Worm (Caenorhabditis elegans): ENCODE results near the gene W02H3.1.

W02H3.1 gene

ce11 chrX:11123998-11124397 is 18.7 kb upstream of the W02H3.1 start:
- TF ChIP-seq madf-6 (GFP tag; IDR thresholded peaks at IDR 0.05): no peak
- TF ChIP-seq hlh-12 (tag; optimal IDR thresholded peaks at IDR 0.05): no peak
- TF ChIP-seq nhr-90 (tag; optimal IDR thresholded peaks at IDR 0.05): no peak
- no peak for TF ChIP-seq ceh-27 (GFP tag; optimal IDR thresholded peaks at IDR 0.05)
- no peak for TF ChIP-seq atf-7 (tag; optimal IDR thresholded peaks at IDR 0.05)
- no peak for TF ChIP-seq F37B4.10 (GFP tag; IDR thresholded peaks at IDR 0.05)
- no peak for TF ChIP-seq gei-17 (GFP tag; optimal IDR thresholded peaks at IDR 0.05)

ce11 chrX:11122412-11122811 is 17.2 kb upstream of the W02H3.1 start:
- TF ChIP-seq ZK185.1 (tag; optimal IDR thresholded peaks at IDR 0.05; ENCODE audit: poor library complexity, severe bottlenecking) (no peak), B0261.1 (tag; optimal IDR thresholded peaks at IDR 0.05) (no peak), nfyb-1 (GFP tag; IDR thresholded peaks at IDR 0.05) (no peak), akir-1 (GFP tag; optimal IDR thresholded peaks at IDR 0.05) (no peak), mes-4 (tag; optimal IDR thresholded peaks at IDR 0.05) (no peak), sdz-38 (tag; optimal IDR thresholded peaks at IDR 0.05) (no peak), Y95B8A.8 (GFP tag; IDR thresholded peaks at IDR 0.05) (no peak), hsf-1 (GFP tag; IDR thresholded peaks at IDR 0.05) (no peak), dpl-1 (GFP tag; optimal IDR thresholded peaks at IDR 0.05) (no peak), hlh-26 (GFP tag; conservative IDR thresholded peaks at IDR 0.05) (no peak), efl-1 (GFP tag; optimal IDR thresholded peaks at IDR 0.05) (no peak), F10E7.11 (tag; optimal IDR thresholded peaks at IDR 0.05) (no peak)

- no peak for TF ChIP-seq F33H1.4 (GFP tag; IDR thresholded peaks at IDR 0.05)
- TF ChIP-seq attf-3 (GFP tag; conservative IDR thresholded peaks at IDR 0.05): peak; percentile 70
Observed at ce11 chrX:11120808-11121207, 15.5 kb upstream of the W02H3.1 start, which contains the start of gene R08B4.3. TSS of gene R08B4.3 (minus strand) at chrX:11121005.

- no peak for TF ChIP-seq ztf-26 (tag; optimal IDR thresholded peaks at IDR 0.05)
- no peak for TF ChIP-seq hlh-12 (tag; optimal IDR thresholded peaks at IDR 0.05)
- no peak for TF ChIP-seq pbrm-1 (GFP tag; IDR thresholded peaks at IDR 0.05)
- no peak for TF ChIP-seq nhr-179 (tag; optimal IDR thresholded peaks at IDR 0.05)
- no peak for TF ChIP-seq Y56A3A.18 (GFP tag; IDR thresholded peaks at IDR 0.05)
- TF ChIP-seq repo-1 (tag; optimal IDR thresholded peaks at IDR 0.05): no peak
- TF ChIP-seq athp-1 (tag; optimal IDR thresholded peaks at IDR 0.05): no peak
- no peak for TF ChIP-seq lin-35 (GFP tag; optimal IDR thresholded peaks at IDR 0.05)
- no peak for TF ChIP-seq F52B5.7 (tag; optimal IDR thresholded peaks at IDR 0.05)
- no peak for TF ChIP-seq madf-10 (tag; optimal IDR thresholded peaks at IDR 0.05)
- no peak for TF ChIP-seq tbx-9 (tag; optimal IDR thresholded peaks at IDR 0.05; ENCODE audit: borderline replicate concordance)
- no peak for TF ChIP-seq ceh-100 (GFP tag; IDR thresholded peaks at IDR 0.05)
- TF ChIP-seq ama-1 (optimal IDR thresholded peaks at IDR 0.05): no peak
- TF ChIP-seq ama-1 (GFP tag; optimal IDR thresholded peaks at IDR 0.05): no peak
- TF ChIP-seq nfya-2 (GFP tag; IDR thresholded peaks at IDR 0.05): no peak
- no peak for TF ChIP-seq lag-1 (GFP tag; IDR thresholded peaks at IDR 0.05)
- no peak for TF ChIP-seq Y67H2A.10 (GFP tag; conservative IDR thresholded peaks at IDR 0.05)
- TF ChIP-seq pha-4 (tag; optimal IDR thresholded peaks at IDR 0.05): no peak
- no peak for TF ChIP-seq snpc-1.3 (tag; optimal IDR thresholded peaks at IDR 0.05; ENCODE audit: insufficient read depth)
- TF ChIP-seq ztf-22 (GFP tag; optimal IDR thresholded peaks at IDR 0.05): no peak
- TF ChIP-seq cebp-1 (GFP tag; IDR thresholded peaks at IDR 0.05): no peak
- no peak for TF ChIP-seq cebp-1 (tag; optimal IDR thresholded peaks at IDR 0.05)
Observed at ce11 chrX:11116723-11117122, 11.5 kb upstream of the W02H3.1 start, which contains the start of gene nlp-66. TSS of gene nlp-66 (minus strand) at chrX:11116823.

All from whole organism, young adult.